Worm (Caenorhabditis elegans): ENCODE data around the gene clec-168.

ce11 chrIV:1209320-1209719 is 47.4 kb upstream of the clec-168 start:
- no peak for TF ChIP-seq zag-1 (tag; optimal IDR thresholded peaks at IDR 0.05)
- no peak for TF ChIP-seq fos-1 (tag; optimal IDR thresholded peaks at IDR 0.05)
